Worm (Caenorhabditis elegans) whole organism, L1 larva: ENCODE measurements around the gene srg-39.

Experiments
- C04F5.9 ChIP-seq: sonication (generic microtip); optimal IDR thresholded peaks from 2 replicates; lab custom pipeline; 2016; ENCODE audit warnings: missing genetic modification characterization, missing compliant biosample characterization
- C16A3.4 ChIP-seq: fragments of 150-350 bp; optimal IDR thresholded peaks from 2 replicates; lab custom pipeline; 2014; ENCODE audit warnings: missing biosample characterization, missing genetic modification characterization
- C34B4.2 ChIP-seq: sonication (generic microtip); optimal IDR thresholded peaks from 2 replicates; lab custom pipeline; 2017; ENCODE audit warnings: mild to moderate bottlenecking, missing genetic modification characterization, missing compliant biosample characterization
- aly-2 ChIP-seq: fragments of 150-350 bp; optimal IDR thresholded peaks from 2 replicates; lab custom pipeline; 2014; ENCODE audit warnings: missing biosample characterization, missing genetic modification characterization
- blmp-1 ChIP-seq: fragments of 150-350 bp; optimal IDR thresholded peaks from 2 replicates; lab custom pipeline; 2014; ENCODE audit warnings: missing biosample characterization, missing genetic modification characterization
- ceh-63 ChIP-seq: fragments of 200-800 bp; sonication (Bioruptor generic); optimal IDR thresholded peaks from 2 replicates; lab custom pipeline; 2018; ENCODE audit warnings: mild to moderate bottlenecking, missing genetic modification characterization, missing compliant biosample characterization
- ceh-8 ChIP-seq: fragments of 200-800 bp; sonication (Bioruptor generic); optimal IDR thresholded peaks from 2 replicates; lab custom pipeline; 2018; ENCODE audit warnings: mild to moderate bottlenecking, missing genetic modification characterization, moderate library complexity, missing compliant biosample characterization
- ceh-90 ChIP-seq: sonication (generic microtip); optimal IDR thresholded peaks from 2 replicates; lab custom pipeline; 2016; ENCODE audit warnings: missing genetic modification characterization, missing compliant biosample characterization
- dsc-1 ChIP-seq: sonication (generic microtip); optimal IDR thresholded peaks from 2 replicates; lab custom pipeline; 2016; ENCODE audit warnings: mild to moderate bottlenecking, missing genetic modification characterization, missing compliant biosample characterization
- efl-1 ChIP-seq, 4 experiments: fragments of 150-350 bp; optimal IDR thresholded peaks in 3 of 4; peaks in 1 of 4; 1 replicate in 1 of 4; 2 replicates in 3 of 4; lab custom pipeline; 2014; ENCODE audit warnings: missing biosample characterization in 2 of 4, missing genetic modification characterization in 2 of 4, missing genetic modification reagents in 2 of 4
- efl-3 ChIP-seq: fragments of 200-800 bp; sonication (Bioruptor generic); optimal IDR thresholded peaks from 2 replicates; lab custom pipeline; 2018; ENCODE audit warnings: mild to moderate bottlenecking, missing genetic modification characterization, missing compliant biosample characterization
- elt-2 ChIP-seq: sonication (generic microtip); optimal IDR thresholded peaks from 2 replicates; lab custom pipeline; 2016; ENCODE audit warnings: missing genetic modification characterization, mild to moderate bottlenecking, inconsistent platforms, missing compliant biosample characterization, missing genetic modification reagents
- elt-3 ChIP-seq, 6 experiments: fragments of 150-350 bp in 1 of 6; sonication (generic microtip); optimal IDR thresholded peaks; 2 replicates each; lab custom pipeline; 2017 to 2018; ENCODE audit warnings: missing biosample characterization in 6 of 6, missing genetic modification characterization in 6 of 6, inconsistent platforms in 1 of 6
- fkh-8 ChIP-seq: sonication (generic microtip); optimal IDR thresholded peaks from 2 replicates; lab custom pipeline; 2016; ENCODE audit warnings: mild to moderate bottlenecking, missing genetic modification characterization, missing compliant biosample characterization
- fos-1 ChIP-seq: fragments of 150-350 bp; optimal IDR thresholded peaks from 2 replicates; lab custom pipeline; 2014; ENCODE audit warnings: missing biosample characterization, missing genetic modification characterization
- grh-1 ChIP-seq: fragments of 200-800 bp; sonication (Bioruptor generic); IDR thresholded peaks from 2 replicates; pipeline ENCODE4 v1.3.6; 2022; ENCODE audit warnings: missing genetic modification reagents, missing genetic modification characterization, missing compliant biosample characterization
- hlh-17 ChIP-seq: fragments of 200-800 bp; sonication (Bioruptor generic); optimal IDR thresholded peaks from 2 replicates; lab custom pipeline; 2018; ENCODE audit warnings: missing genetic modification characterization, mild to moderate bottlenecking, missing compliant biosample characterization, moderate library complexity, borderline replicate concordance
- hpl-2 ChIP-seq: fragments of 150-350 bp; optimal IDR thresholded peaks from 2 replicates; lab custom pipeline; 2014; ENCODE audit warnings: missing biosample characterization, missing genetic modification reagents, missing genetic modification characterization
- irx-1 ChIP-seq: sonication (generic microtip); optimal IDR thresholded peaks from 2 replicates; lab custom pipeline; 2016; ENCODE audit warnings: missing genetic modification characterization, missing compliant biosample characterization
- jun-1 ChIP-seq: fragments of 150-350 bp; optimal IDR thresholded peaks from 2 replicates; lab custom pipeline; 2014; ENCODE audit warnings: missing biosample characterization, missing genetic modification reagents, missing genetic modification characterization
- lin-14 ChIP-seq: fragments of 200-800 bp; sonication (Bioruptor generic); optimal IDR thresholded peaks from 2 replicates; lab custom pipeline; 2018; ENCODE audit warnings: mild to moderate bottlenecking, missing genetic modification characterization, moderate library complexity, missing compliant biosample characterization
- lin-15B ChIP-seq: fragments of 150-350 bp; sonication (generic microtip); optimal IDR thresholded peaks from 3 replicates; lab custom pipeline; 2014; ENCODE audit warnings: missing biosample characterization, missing genetic modification characterization
- lin-35 ChIP-seq, 2 experiments: fragments of 150-350 bp; optimal IDR thresholded peaks; 2 replicates each; lab custom pipeline; 2014; ENCODE audit warnings: missing biosample characterization in 2 of 2, missing genetic modification characterization in 2 of 2, missing genetic modification reagents in 2 of 2
- mdl-1 ChIP-seq, 2 experiments: fragments of 150-350 bp; optimal IDR thresholded peaks; 2 replicates each; lab custom pipeline; 2014 to 2017; ENCODE audit warnings: missing biosample characterization in 2 of 2, missing genetic modification characterization in 2 of 2, inconsistent platforms in 1 of 2
- nhr-20 ChIP-seq: sonication (generic microtip); optimal IDR thresholded peaks from 2 replicates; lab custom pipeline; 2016; ENCODE audit warnings: mild to moderate bottlenecking, missing genetic modification characterization, missing compliant biosample characterization
- nhr-47 ChIP-seq: sonication (generic microtip); optimal IDR thresholded peaks from 2 replicates; lab custom pipeline; 2016; ENCODE audit warnings: mild to moderate bottlenecking, missing genetic modification characterization, moderate library complexity, missing compliant biosample characterization
- nhr-76 ChIP-seq: sonication (generic microtip); optimal IDR thresholded peaks from 2 replicates; lab custom pipeline; 2017; ENCODE audit warnings: missing biosample characterization, missing genetic modification characterization
- nhr-84 ChIP-seq: sonication (generic microtip); optimal IDR thresholded peaks from 2 replicates; lab custom pipeline; 2017; ENCODE audit warnings: missing biosample characterization, missing genetic modification characterization
- nhr-90 ChIP-seq: sonication (generic microtip); optimal IDR thresholded peaks from 2 replicates; lab custom pipeline; 2016; ENCODE audit warnings: mild to moderate bottlenecking, missing genetic modification characterization, missing compliant biosample characterization; ENCODE audit not compliant: poor library complexity
- pag-3 ChIP-seq: sonication (generic microtip); optimal IDR thresholded peaks from 2 replicates; lab custom pipeline; 2017; ENCODE audit warnings: missing genetic modification characterization, mild to moderate bottlenecking, missing compliant biosample characterization, antibody characterized with exemption, borderline replicate concordance; ENCODE audit not compliant: insufficient read depth
- pqm-1 ChIP-seq: sonication (generic microtip); optimal IDR thresholded peaks from 3 replicates; lab custom pipeline; 2017; ENCODE audit warnings: missing biosample characterization, missing genetic modification characterization
- skn-1 ChIP-seq: fragments of 150-350 bp; optimal IDR thresholded peaks from 2 replicates; lab custom pipeline; 2014; ENCODE audit warnings: missing biosample characterization, missing genetic modification characterization
- snu-23 ChIP-seq: sonication (generic microtip); optimal IDR thresholded peaks from 2 replicates; lab custom pipeline; 2016; ENCODE audit warnings: missing genetic modification characterization, missing compliant biosample characterization
- sup-37 ChIP-seq: fragments of 200-800 bp; sonication (Bioruptor generic); optimal IDR thresholded peaks from 2 replicates; lab custom pipeline; 2018; ENCODE audit warnings: mild to moderate bottlenecking, missing genetic modification characterization, missing compliant biosample characterization
- unc-130 ChIP-seq: fragments of 150-350 bp; optimal IDR thresholded peaks from 2 replicates; lab custom pipeline; 2017; ENCODE audit warnings: missing biosample characterization, missing genetic modification characterization, inconsistent platforms
- unc-30 ChIP-seq: sonication (generic microtip); optimal IDR thresholded peaks from 2 replicates; lab custom pipeline; 2017; ENCODE audit warnings: missing biosample characterization, missing genetic modification characterization
- unc-62 ChIP-seq: fragments of 150-350 bp; optimal IDR thresholded peaks from 2 replicates; lab custom pipeline; 2014; ENCODE audit warnings: missing biosample characterization, missing genetic modification reagents, missing genetic modification characterization
- unc-98 ChIP-seq: fragments of 200-800 bp; sonication (Bioruptor generic); IDR thresholded peaks from 2 replicates; pipeline ENCODE4 v1.3.6; 2022; ENCODE audit warnings: missing genetic modification characterization, missing compliant biosample characterization
- vab-15 ChIP-seq: sonication (generic microtip); optimal IDR thresholded peaks from 2 replicates; lab custom pipeline; 2017; ENCODE audit warnings: missing genotype, mild to moderate bottlenecking, missing genetic modification characterization, missing compliant biosample characterization
- xbp-1 ChIP-seq: sonication (generic microtip); optimal IDR thresholded peaks from 2 replicates; lab custom pipeline; 2016; ENCODE audit warnings: missing genetic modification characterization, missing compliant biosample characterization
- ztf-11 ChIP-seq, 2 experiments: sonication (generic microtip); optimal IDR thresholded peaks; 2 replicates each; lab custom pipeline; 2016 to 2017; ENCODE audit warnings: missing genetic modification characterization in 2 of 2, missing biosample characterization in 1 of 2, missing compliant biosample characterization in 1 of 2
- ztf-4 ChIP-seq: fragments of 150-350 bp; optimal IDR thresholded peaks from 2 replicates; lab custom pipeline; 2014; ENCODE audit warnings: missing biosample characterization, missing genetic modification characterization

The srg-39 gene

ce11 chrV:11196631-11197258 is 44.5 kb upstream of the srg-39 start (continued):
- TF ChIP-seq aly-2 (tag; lab: Kevin White, UChicago) (no peak), nhr-90 (tag; lab: Kevin White, UChicago) (no peak), nhr-84 (tag; lab: Kevin White, UChicago) (no peak), C34B4.2 (tag; lab: Kevin White, UChicago) (no peak), ztf-4 (tag; lab: Kevin White, UChicago) (no peak), ztf-11 (tag; optimal IDR thresholded peaks at IDR 0.05; lab: Kevin White, UChicago) (no peak), C04F5.9 (tag; lab: Kevin White, UChicago) (no peak), skn-1 (tag; lab: Kevin White, UChicago) (no peak)

ce11 chrV:11196109-11196508 is 43.9 kb upstream of the srg-39 start, which contains the start of gene clc-6:
Gene clc-6, minus strand, starts transcription at chrV:11196209.
- TF ChIP-seq C16A3.4 (tag; lab: Kevin White, UChicago) = no peak
- peak; percentile 31 for TF ChIP-seq dsc-1 (tag; lab: Kevin White, UChicago)

ce11 chrV:11190983-11191382 is 38.8 kb upstream of the srg-39 start, which contains the start of gene lgc-49:
Gene lgc-49, plus strand, starts transcription at chrV:11191283.
- TF ChIP-seq ceh-90 (tag; lab: Kevin White, UChicago) (no peak), hpl-2 (no peak), grh-1 (GFP tag; lab: Robert Waterston, UW) (no peak)

- TF ChIP-seq xbp-1 (tag; lab: Kevin White, UChicago) (no peak), hlh-17 (no peak), efl-3 (GFP tag; lab: Kevin White, UChicago) (no peak), sup-37 (GFP tag; lab: Kevin White, UChicago) (no peak), unc-130 (tag; lab: Kevin White, UChicago) (no peak), nhr-90 (tag; lab: Kevin White, UChicago) (no peak), nhr-47 (tag; lab: Kevin White, UChicago) (no peak), blmp-1 (peak; percentile 42), elt-3 (tag; optimal IDR thresholded peaks at IDR 0.05; lab: Kevin White, UChicago) (peak in 1 of 6 experiments; percentile 18), snu-23 (GFP tag; lab: Kevin White, UChicago) (peak; percentile 16), lin-14 (GFP tag; lab: Kevin White, UChicago) (peak; percentile 11)
Observed at ce11 chrV:11182925-11183324, 30.7 kb upstream of the srg-39 start, which contains the start of gene cnc-10. Gene cnc-10, plus strand, starts transcription at chrV:11183225.

- peak; percentile 24 for TF ChIP-seq nhr-20
- no peak for TF ChIP-seq lin-15B (tag; lab: Kevin White, UChicago)
- TF ChIP-seq grh-1 (GFP tag; lab: Robert Waterston, UW) = no peak
- TF ChIP-seq pag-3 (tag; lab: Kevin White, UChicago) = no peak
- TF ChIP-seq ztf-4 (tag; lab: Kevin White, UChicago) = no peak
- no peak for TF ChIP-seq fos-1 (tag; lab: Kevin White, UChicago)
- TF ChIP-seq nhr-47 (tag; lab: Kevin White, UChicago) = no peak
- no peak for TF ChIP-seq unc-30 (tag; lab: Kevin White, UChicago)
- TF ChIP-seq mdl-1 (tag; optimal IDR thresholded peaks at IDR 0.05; lab: Kevin White, UChicago) = no peak
- TF ChIP-seq unc-62 (GFP tag; lab: Kevin White, UChicago) = no peak
- no peak for TF ChIP-seq ceh-90 (tag; lab: Kevin White, UChicago)
- no peak for TF ChIP-seq efl-1 (optimal IDR thresholded peaks at IDR 0.05; lab: Kevin White, UChicago)
- TF ChIP-seq efl-1 (GFP tag; optimal IDR thresholded peaks at IDR 0.05 in 1 of 2; lab: Kevin White, UChicago) = peak in 1 of 2 experiments; percentile 8
- TF ChIP-seq nhr-84 (tag; lab: Kevin White, UChicago) = no peak
- no peak for TF ChIP-seq lin-35 (GFP tag; optimal IDR thresholded peaks at IDR 0.05; lab: Kevin White, UChicago)
- no peak for TF ChIP-seq nhr-76
- TF ChIP-seq pqm-1 = no peak
- TF ChIP-seq unc-98 (GFP tag; lab: Robert Waterston, UW) = no peak
- TF ChIP-seq elt-2 (tag; lab: Kevin White, UChicago) = no peak
- TF ChIP-seq jun-1 (tag; lab: Kevin White, UChicago) = no peak
- peak; percentile 51 for TF ChIP-seq lin-14 (GFP tag; lab: Kevin White, UChicago)
- TF ChIP-seq ceh-63 (GFP tag; lab: Kevin White, UChicago) = no peak
- no peak for TF ChIP-seq ceh-8
- no peak for TF ChIP-seq irx-1 (tag; lab: Kevin White, UChicago)
- TF ChIP-seq fkh-8 (tag; lab: Kevin White, UChicago) = no peak
- TF ChIP-seq vab-15 (tag; lab: Kevin White, UChicago) = no peak
- no peak for TF ChIP-seq hpl-2
Observed at ce11 chrV:11180951-11181350, 28.7 kb upstream of the srg-39 start.
